Fruit fly (Drosophila melanogaster) whole organism, wandering third instar larva: Measurements from ENCODE around the gene CG15333.

Source experiments
- CG32264 ChIP-seq: fragments of 200-800 bp; sonication (Bioruptor generic); optimal IDR thresholded peaks from 2 replicates; lab custom pipeline; 2016; ENCODE audit warnings: missing biosample characterization, missing genetic modification characterization
- Hnf4 ChIP-seq: fragments of 200-800 bp; sonication (Bioruptor generic); optimal IDR thresholded peaks from 2 replicates; lab custom pipeline; 2016; ENCODE audit warnings: missing biosample characterization, mild to moderate bottlenecking, missing genetic modification characterization
- Myc ChIP-seq: fragments of >200 bp; optimal IDR thresholded peaks from 2 replicates; lab custom pipeline; 2017
- brk ChIP-seq: fragments of 200-800 bp; sonication (Bioruptor generic); optimal IDR thresholded peaks from 2 replicates; lab custom pipeline; 2016; ENCODE audit warnings: missing biosample characterization, mild to moderate bottlenecking, missing genetic modification characterization
- h ChIP-seq: fragments of 200-800 bp; sonication (Bioruptor generic); optimal IDR thresholded peaks from 3 replicates; lab custom pipeline; 2016; ENCODE audit warnings: missing biosample characterization, mild to moderate bottlenecking, missing genetic modification characterization
- lola ChIP-seq: fragments of >200 bp; optimal IDR thresholded peaks from 2 replicates; lab custom pipeline; 2017; ENCODE audit warnings: missing biosample characterization, missing genetic modification characterization
- psq ChIP-seq: fragments of 200-800 bp; sonication (Bioruptor generic); optimal IDR thresholded peaks from 3 replicates; lab custom pipeline; 2017; ENCODE audit warnings: missing biosample characterization, mild to moderate bottlenecking, missing genetic modification characterization, moderate library complexity

DNA sequence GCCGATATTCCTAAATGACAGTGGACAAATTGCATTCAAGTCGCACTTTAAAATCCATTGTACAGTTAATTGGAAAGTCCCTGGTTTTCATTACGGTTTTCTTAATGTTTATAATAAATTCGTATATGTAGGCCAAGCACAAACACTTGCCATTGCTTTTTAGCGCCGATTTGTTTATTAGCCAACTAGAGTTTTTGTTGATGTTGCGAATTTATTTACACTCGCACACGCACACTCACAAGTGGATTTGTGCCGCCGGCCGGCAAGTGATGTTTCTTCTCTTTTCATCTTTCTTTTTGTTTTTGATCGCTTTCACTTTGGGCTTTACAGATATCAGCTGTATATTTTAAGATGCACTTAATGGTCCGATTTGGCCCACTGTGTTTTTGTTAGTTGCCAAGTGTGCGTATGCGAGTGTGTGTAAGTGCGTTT is 36.2 kb upstream of the CG15333 start:
- TF ChIP-seq CG32264 (GFP tag; lab: Kevin White, UChicago) (no peak), h (GFP tag; lab: Kevin White, UChicago) (peak; percentile 59), brk (GFP tag; lab: Kevin White, UChicago) (no peak), Hnf4 (no peak), lola (GFP tag; lab: Kevin White, UChicago) (no peak), psq (GFP tag; lab: Kevin White, UChicago) (peak; percentile 52), Myc (lab: Kevin White, UChicago) (no peak)
